Worm (Caenorhabditis elegans): ENCODE data around the gene ubl-1.
A peak's percentile ranks its signal among the peaks of the same experiment; 100 is the strongest.

ubl-1 gene

ce11 chrIII:3112616-3113015 lies 44.5 kb downstream of the ubl-1 start:
- TF ChIP-seq Y55F3AM.14 (GFP tag; optimal IDR thresholded peaks at IDR 0.05) = no peak

- no peak for TF ChIP-seq ztf-11 (tag; optimal IDR thresholded peaks at IDR 0.05)
- TF ChIP-seq crh-2 (tag; optimal IDR thresholded peaks at IDR 0.05) = peak; percentile 74
- TF ChIP-seq gmeb-1 (tag; optimal IDR thresholded peaks at IDR 0.05) = peak; percentile 28
- peak; percentile 92 for TF ChIP-seq fos-1 (tag; optimal IDR thresholded peaks at IDR 0.05)
- peak; percentile 70 for TF ChIP-seq sma-9 (GFP tag; optimal IDR thresholded peaks at IDR 0.05)
- no peak for TF ChIP-seq sma-9 (tag; optimal IDR thresholded peaks at IDR 0.05)
Measured at ce11 chrIII:3116969-3117368, 48.9 kb downstream of the ubl-1 start.
